Worm (Caenorhabditis elegans) whole organism, L4/young adult: ENCODE measurements around the gene F16G10.5.

Source experiments
- W03F9.2 ChIP-seq: fragments of 150-350 bp; optimal IDR thresholded peaks from 2 replicates; lab custom pipeline; 2014; ENCODE audit warnings: missing biosample characterization, missing genetic modification characterization
- dao-5 ChIP-seq: sonication (generic microtip); optimal IDR thresholded peaks from 2 replicates; lab custom pipeline; 2016; ENCODE audit warnings: missing genotype, missing genetic modification characterization, moderate library complexity, missing compliant biosample characterization
- him-1 ChIP-seq: sonication (generic microtip); optimal IDR thresholded peaks from 2 replicates; lab custom pipeline; 2016; ENCODE audit warnings: missing genotype, missing genetic modification reagents, missing genetic modification characterization, missing compliant biosample characterization

Gene F16G10.5

DNA sequence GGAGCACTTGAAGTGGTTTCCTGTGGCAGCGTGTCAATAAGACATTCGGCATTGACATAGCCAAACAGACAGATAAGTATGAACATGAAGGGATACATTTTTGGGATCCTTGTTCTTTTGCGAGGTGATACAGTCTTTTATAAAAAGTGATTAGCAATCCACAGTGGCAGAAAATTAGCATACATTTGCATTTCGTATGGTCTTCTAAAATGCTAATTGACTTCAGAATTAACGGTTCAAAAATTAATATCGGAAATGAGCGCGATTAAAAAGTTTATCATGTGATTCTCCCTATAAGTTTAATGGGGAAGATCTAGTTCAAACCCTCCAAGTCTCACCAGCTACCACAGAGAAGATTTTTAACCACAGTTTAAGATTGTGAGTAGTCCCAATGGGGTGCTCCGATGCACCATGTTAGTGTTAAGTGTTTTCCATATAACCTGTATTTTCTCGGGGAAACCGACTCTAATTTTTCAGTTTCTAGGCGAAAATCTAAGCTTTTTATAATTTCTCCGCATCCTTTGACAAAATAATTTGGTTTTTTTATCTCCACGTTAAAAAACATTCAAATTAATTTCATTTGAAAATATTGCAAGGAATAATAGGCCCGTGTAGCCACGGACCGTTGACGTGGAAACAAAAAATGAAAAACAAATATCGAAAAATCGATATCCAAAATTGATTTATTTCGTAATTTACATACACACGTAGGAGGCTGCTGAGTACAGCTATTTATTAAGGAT lies at the start of gene F16G10.5, which contains the start of gene F43C11.12:
TSS of gene F16G10.5 (plus strand) at position 693 of the 743 bp plus-strand sequence.
TSS of gene F43C11.12 (minus strand) at position 101 of the 743 bp plus-strand sequence.
- no peak for TF ChIP-seq dao-5 (tag; lab: Kevin White, UChicago)
- no peak for TF ChIP-seq him-1 (tag; lab: Kevin White, UChicago)
- no peak for TF ChIP-seq W03F9.2 (tag; lab: Kevin White, UChicago)

DNA sequence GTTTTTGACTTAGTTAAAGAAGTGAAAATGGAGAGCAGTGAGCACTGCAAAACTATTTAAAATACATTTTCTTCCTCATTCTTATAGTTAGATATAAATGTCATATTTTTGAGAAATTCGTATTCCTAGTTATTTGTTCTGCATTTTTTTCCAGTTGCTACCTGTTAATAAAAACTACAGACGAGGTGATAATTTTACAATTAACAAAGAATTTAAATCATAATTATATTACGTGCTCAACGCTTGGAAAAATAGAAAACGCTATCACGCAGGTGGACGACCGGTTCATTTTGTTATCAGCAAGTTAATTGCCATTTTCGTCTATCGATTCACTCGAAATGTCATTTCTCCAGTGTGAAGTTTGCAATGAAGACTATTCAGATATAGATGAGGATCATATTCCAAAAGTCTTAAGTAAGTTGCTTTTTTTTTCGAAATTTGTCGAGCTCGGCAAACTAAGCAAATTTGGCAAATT lies 49.2 kb upstream of the F16G10.5 start, which contains the start of the genes ZK1240.5 and ZK1240.9:
TSS of gene ZK1240.5 (minus strand) at position 51 of the 475 bp plus-strand sequence.
TSS of gene ZK1240.9 (plus strand) at position 307 of the 475 bp plus-strand sequence.
- no peak for TF ChIP-seq dao-5 (tag; lab: Kevin White, UChicago)
- no peak for TF ChIP-seq him-1 (tag; lab: Kevin White, UChicago)
- TF ChIP-seq W03F9.2 (tag; lab: Kevin White, UChicago), result no peak

DNA sequence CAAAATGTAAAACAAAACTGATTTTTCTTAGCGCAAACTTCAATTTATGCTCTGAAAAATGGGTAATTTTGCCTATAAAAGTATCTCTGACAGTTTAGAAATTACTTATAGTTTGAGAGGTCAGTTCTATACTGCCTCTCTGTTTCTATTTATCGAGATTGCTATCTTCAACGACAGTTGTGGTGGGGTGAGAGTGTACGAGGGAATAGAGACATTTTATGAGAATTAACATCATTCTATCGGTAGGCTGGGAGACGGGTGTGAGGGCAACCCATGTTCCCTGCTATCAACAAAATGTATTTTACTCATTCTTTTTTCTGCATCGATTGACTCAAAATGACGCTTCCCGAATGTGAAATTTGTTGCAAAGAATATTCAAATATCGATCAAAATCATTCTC lies 47.0 kb upstream of the F16G10.5 start, which contains the start of gene ZK1240.3:
TSS of gene ZK1240.3 (plus strand) at position 238 of the 400 bp plus-strand sequence.
- no peak for TF ChIP-seq dao-5 (tag; lab: Kevin White, UChicago)
- TF ChIP-seq him-1 (tag; lab: Kevin White, UChicago), result no peak
- TF ChIP-seq W03F9.2 (tag; lab: Kevin White, UChicago), result no peak

DNA sequence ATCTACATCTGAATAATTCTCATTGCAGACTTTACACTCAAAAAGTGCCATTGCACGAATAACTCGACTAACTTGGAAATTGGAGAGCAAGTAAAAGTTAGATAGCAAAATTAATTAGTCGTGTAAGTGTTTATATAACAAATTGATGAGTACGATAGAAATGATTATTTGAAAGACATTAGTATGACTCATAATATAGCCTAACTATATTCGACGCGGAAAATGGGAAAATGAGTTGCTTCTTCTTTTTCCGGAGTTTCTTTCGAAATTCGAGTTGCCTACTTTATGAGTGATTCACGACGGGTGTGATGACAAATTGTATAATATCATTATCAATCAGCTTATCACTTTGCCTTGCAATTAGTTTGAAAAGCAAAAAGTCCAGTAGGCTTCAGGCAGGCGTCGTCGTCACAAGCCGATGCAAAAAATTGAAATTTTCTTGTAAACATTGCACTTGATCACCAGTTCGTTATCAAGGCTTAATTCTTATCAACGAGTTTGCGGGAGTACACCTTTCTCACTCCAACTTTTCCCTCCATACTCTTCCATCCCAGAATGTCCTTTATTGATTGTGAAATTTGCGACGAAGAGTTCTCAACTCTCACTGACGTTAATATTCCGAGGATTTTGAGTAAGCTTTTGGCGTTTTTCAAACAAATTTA lies 44.1 kb upstream of the F16G10.5 start, which contains the start of the genes ZK1240.6 and ZK1240.2:
TSS of gene ZK1240.6 (minus strand) at position 51 of the 662 bp plus-strand sequence.
TSS of gene ZK1240.2 (plus strand) at position 520 of the 662 bp plus-strand sequence.
- TF ChIP-seq W03F9.2 (tag; lab: Kevin White, UChicago) (no peak), him-1 (tag; lab: Kevin White, UChicago) (no peak), dao-5 (tag; lab: Kevin White, UChicago) (no peak)

DNA sequence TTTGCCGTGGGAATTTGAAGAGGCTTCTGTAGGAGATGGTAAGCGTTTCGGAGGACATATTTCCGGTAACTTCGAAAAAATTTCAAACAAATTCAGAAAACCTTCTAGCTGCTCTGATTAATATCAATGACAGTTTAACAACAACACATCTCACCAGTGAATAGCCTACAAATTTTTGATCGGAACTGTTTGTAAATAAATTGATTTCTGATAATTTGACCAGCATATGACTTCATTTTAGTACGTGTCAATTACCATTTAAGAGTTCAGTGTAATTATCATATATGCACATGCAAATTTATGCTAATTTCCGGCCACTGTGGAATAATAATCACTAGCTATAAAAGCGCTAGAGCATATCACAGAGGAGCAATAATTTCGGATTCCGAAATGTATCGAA lies 42.2 kb upstream of the F16G10.5 start, which contains the start of gene ZK1240.11:
TSS of gene ZK1240.11 (plus strand) at position 301 of the 400 bp plus-strand sequence.
- TF ChIP-seq him-1 (tag; lab: Kevin White, UChicago) (no peak), W03F9.2 (tag; lab: Kevin White, UChicago) (no peak), dao-5 (tag; lab: Kevin White, UChicago) (no peak)

DNA sequence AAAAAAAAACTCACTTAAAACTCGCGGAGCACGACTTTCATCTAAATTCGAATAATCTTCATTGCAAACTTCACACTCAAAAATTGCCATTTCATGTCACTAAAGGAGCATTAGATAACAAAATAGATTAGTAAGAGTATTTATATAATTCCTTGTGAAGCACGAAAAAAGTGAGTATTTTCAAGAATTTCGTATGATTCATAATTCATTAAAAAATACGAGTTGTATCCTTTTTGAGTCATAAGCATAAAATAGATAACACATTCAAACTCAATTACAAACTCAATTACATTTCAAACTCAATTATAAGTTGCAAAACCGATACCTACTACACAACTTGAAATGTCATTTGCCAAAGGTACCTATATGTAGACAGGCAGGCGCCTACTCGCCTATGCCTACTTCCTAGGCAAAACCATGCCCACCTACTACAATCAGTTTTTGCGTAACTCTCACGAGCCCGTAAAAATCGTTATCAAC lies 38.1 kb upstream of the F16G10.5 start, which contains the start of the genes ZK1240.8 and ZK1240.1:
TSS of gene ZK1240.8 (minus strand) at position 101 of the 480 bp plus-strand sequence.
TSS of gene ZK1240.1 (plus strand) at position 430 of the 480 bp plus-strand sequence.
- TF ChIP-seq dao-5 (tag; lab: Kevin White, UChicago) (no peak), W03F9.2 (tag; lab: Kevin White, UChicago) (no peak), him-1 (tag; lab: Kevin White, UChicago) (no peak)

DNA sequence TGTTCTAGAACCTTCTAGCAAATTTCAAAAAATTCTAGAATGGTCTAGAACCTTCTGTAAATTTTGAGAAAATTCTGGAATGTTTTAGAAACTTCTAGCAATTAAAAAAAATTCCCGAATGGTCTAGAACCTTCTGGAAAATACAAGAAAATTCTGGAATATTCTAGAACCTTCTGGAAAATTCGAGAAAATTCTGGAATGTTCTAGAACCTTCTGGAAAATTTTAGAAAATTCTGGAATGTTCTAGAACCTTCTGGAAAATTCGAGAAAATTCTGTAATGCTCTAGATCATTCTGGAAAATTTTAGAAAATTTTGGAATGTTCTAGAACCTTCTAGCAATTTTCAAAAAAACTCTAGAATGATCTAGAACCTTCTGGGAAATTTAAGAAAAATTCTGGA lies 36.7 kb upstream of the F16G10.5 start:
- TF ChIP-seq W03F9.2 (tag; lab: Kevin White, UChicago), result no peak

DNA sequence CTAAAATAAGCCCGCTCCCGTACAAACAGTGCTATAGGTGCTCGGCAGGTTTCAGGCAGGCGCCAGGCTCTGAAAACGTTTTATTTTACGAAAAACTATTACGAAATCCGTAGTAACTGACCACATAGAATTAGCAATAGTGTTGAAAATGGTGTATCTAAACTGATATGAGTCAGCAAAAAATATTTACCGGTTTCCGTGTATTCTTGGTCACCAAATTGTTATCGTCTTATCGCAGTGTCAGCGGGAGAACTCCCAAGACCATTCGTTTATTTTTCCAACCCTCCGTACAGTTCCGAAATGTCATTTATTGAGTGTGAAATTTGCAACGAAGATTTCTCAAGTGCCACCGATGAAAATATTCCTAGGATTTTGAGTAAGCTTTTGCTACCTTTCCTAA lies 34.9 kb upstream of the F16G10.5 start, which contains the start of gene F43C11.8:
TSS of gene F43C11.8 (plus strand) at position 301 of the 400 bp plus-strand sequence.
- TF ChIP-seq dao-5 (tag; lab: Kevin White, UChicago) (no peak), W03F9.2 (tag; lab: Kevin White, UChicago) (no peak), him-1 (tag; lab: Kevin White, UChicago) (no peak)

DNA sequence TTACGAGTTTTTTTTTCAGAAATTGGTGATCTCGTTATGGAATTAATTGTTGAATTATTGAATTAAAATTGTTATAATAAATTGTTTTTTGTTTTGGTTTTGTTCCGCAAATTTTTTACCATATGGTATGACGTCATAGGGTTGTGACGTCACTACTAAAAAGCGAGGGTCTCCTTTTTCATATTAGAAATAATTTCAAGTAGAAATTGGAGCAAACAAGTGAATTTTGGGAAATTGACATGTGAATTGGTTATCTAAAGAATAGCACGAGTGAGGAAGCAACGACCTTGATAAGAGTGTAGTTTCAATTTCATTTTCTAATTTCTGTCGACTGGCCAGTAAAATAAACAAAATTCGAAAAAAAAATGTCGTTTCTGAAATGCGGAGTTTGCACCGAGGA lies 31.5 kb upstream of the F16G10.5 start, which contains the start of gene F43C11.7:
TSS of gene F43C11.7 (plus strand) at position 326 of the 400 bp plus-strand sequence.
- no peak for TF ChIP-seq dao-5 (tag; lab: Kevin White, UChicago)
- TF ChIP-seq him-1 (tag; lab: Kevin White, UChicago), result no peak
- TF ChIP-seq W03F9.2 (tag; lab: Kevin White, UChicago), result no peak

DNA sequence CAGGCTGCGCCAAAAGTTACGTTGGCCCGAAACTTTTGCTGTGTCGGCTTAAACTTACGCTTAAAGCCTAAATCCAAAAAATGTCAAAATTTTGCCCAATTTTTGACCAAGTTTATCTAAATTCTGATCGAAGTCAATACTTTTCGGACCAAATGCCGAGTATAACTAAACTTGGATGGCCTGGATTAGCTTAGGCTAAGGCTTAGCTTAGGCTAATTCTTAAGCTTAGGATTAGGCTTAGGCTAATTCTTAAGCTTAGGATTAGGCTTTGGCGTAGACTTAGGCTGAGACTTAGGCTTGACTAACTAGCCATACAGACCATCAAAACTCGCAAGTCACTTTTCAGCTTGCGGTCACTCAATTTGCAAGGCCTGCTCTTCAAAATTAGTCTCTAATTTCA lies 30.9 kb upstream of the F16G10.5 start:
- TF ChIP-seq him-1 (tag; lab: Kevin White, UChicago), result no peak
- no peak for TF ChIP-seq W03F9.2 (tag; lab: Kevin White, UChicago)
- TF ChIP-seq dao-5 (tag; lab: Kevin White, UChicago), result no peak

DNA sequence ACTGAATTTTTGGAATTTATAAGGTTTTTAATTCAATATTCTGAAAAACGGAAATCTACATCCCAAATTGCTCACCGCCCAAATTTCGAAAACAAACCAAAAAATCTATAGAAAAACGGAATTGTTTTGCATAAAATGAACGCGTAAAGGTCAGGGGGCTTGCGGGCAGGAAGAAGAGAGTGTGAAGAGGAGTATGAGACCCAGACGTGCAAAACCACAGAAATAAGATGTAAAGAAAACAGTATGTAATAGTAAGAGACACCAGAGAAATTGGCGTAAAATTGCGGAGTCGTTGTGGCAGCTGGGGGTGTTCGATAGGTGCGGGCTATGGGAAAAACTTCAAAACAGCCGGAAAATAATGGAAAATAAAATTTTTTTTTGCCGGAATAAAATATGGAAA lies 26.1 kb upstream of the F16G10.5 start:
- TF ChIP-seq dao-5 (tag; lab: Kevin White, UChicago), result no peak
- no peak for TF ChIP-seq W03F9.2 (tag; lab: Kevin White, UChicago)
- no peak for TF ChIP-seq him-1 (tag; lab: Kevin White, UChicago)

DNA sequence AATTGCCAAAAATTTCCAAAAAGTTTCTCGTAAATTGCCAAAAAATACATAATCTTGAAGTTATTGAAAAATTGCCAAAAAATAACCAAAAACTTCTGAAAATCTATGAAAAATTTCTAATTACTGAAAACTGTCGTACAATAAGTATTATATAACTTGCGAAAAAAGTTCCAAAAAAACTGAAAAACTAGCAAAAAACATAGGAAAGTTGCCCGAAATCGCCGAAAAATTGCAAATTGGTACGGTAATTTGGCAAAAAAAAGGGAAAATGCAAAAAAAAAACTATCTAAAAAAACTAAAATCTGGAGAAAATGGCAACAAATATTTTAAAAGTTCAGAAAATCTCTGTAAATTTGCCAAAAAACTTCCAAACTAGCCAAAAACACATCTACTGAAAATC lies 25.6 kb upstream of the F16G10.5 start, which contains the start of gene enri-1:
TSS of gene enri-1 (minus strand) at position 101 of the 400 bp plus-strand sequence.
- TF ChIP-seq him-1 (tag; lab: Kevin White, UChicago) (no peak), W03F9.2 (tag; lab: Kevin White, UChicago) (no peak), dao-5 (tag; lab: Kevin White, UChicago) (no peak)
